Worm (Caenorhabditis elegans) whole organism, L1 larva: ENCODE results near the gene srw-32.

Experiments used
- ceh-8 ChIP-seq: fragments of 200-800 bp; sonication (Bioruptor generic); optimal IDR thresholded peaks from 2 replicates; lab custom pipeline; 2018; ENCODE audit warnings: mild to moderate bottlenecking, missing genetic modification characterization, moderate library complexity, missing compliant biosample characterization
- dpl-1 ChIP-seq, 3 experiments: fragments of 150-350 bp in 2 of 3; sonication (generic microtip) in 1 of 3; optimal IDR thresholded peaks; 2 replicates each; lab custom pipeline; 2014 to 2017; ENCODE audit warnings: missing biosample characterization in 3 of 3, missing genetic modification characterization in 3 of 3, missing genetic modification reagents in 3 of 3
- egl-13 ChIP-seq: sonication (generic microtip); optimal IDR thresholded peaks from 2 replicates; lab custom pipeline; 2016; ENCODE audit warnings: missing genotype, missing genetic modification reagents, missing genetic modification characterization, missing compliant biosample characterization
- elt-3 ChIP-seq, 6 experiments: fragments of 150-350 bp in 1 of 6; sonication (generic microtip); optimal IDR thresholded peaks; 2 replicates each; lab custom pipeline; 2017 to 2018; ENCODE audit warnings: missing biosample characterization in 6 of 6, missing genetic modification characterization in 6 of 6, inconsistent platforms in 1 of 6
- grh-1 ChIP-seq: fragments of 200-800 bp; sonication (Bioruptor generic); IDR thresholded peaks from 2 replicates; pipeline ENCODE4 v1.3.6; 2022; ENCODE audit warnings: missing genetic modification reagents, missing genetic modification characterization, missing compliant biosample characterization
- lsy-2 ChIP-seq, 2 experiments: fragments of 150-350 bp; optimal IDR thresholded peaks; 2 replicates each; lab custom pipeline; 2014; ENCODE audit warnings: missing biosample characterization in 2 of 2, missing genetic modification characterization in 2 of 2
- nhr-12 ChIP-seq: sonication (generic microtip); optimal IDR thresholded peaks from 2 replicates; lab custom pipeline; 2017; ENCODE audit warnings: missing biosample characterization, missing genetic modification characterization
- nhr-237 ChIP-seq: fragments of 150-350 bp; optimal IDR thresholded peaks from 2 replicates; lab custom pipeline; 2014; ENCODE audit warnings: missing biosample characterization, missing genetic modification characterization
- nhr-77 ChIP-seq: fragments of 150-350 bp; optimal IDR thresholded peaks from 2 replicates; lab custom pipeline; 2014; ENCODE audit warnings: missing biosample characterization, missing genetic modification characterization
- skn-1 ChIP-seq: fragments of 150-350 bp; optimal IDR thresholded peaks from 2 replicates; lab custom pipeline; 2014; ENCODE audit warnings: missing biosample characterization, missing genetic modification characterization
- unc-30 ChIP-seq: sonication (generic microtip); optimal IDR thresholded peaks from 2 replicates; lab custom pipeline; 2017; ENCODE audit warnings: missing biosample characterization, missing genetic modification characterization
- zag-1 ChIP-seq: fragments of 150-350 bp; optimal IDR thresholded peaks from 2 replicates; lab custom pipeline; 2014; ENCODE audit warnings: missing biosample characterization, missing genetic modification characterization
- ztf-11 ChIP-seq, 2 experiments: sonication (generic microtip); optimal IDR thresholded peaks; 2 replicates each; lab custom pipeline; 2016 to 2017; ENCODE audit warnings: missing genetic modification characterization in 2 of 2, missing biosample characterization in 1 of 2, missing compliant biosample characterization in 1 of 2

DNA sequence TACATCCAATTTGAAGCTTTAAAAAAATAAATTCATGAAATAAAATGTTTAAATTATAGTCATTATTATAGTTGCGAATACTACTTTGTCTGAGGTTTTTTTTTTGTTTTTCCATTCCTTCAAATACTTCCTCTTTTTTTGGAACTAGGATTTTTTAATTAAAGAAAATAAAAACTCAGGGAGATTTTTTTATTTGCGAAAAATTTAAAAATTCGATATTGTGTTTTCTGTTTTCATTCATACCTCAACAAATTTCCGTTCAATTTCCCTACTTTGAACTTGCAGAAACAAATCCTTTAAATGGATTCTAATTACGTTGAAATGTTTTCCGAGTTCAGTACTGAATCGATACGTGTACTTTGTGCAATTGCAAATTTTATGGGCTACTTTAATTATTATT is at the start of gene srw-32:
- TF ChIP-seq nhr-77 (tag; lab: Kevin White, UChicago) (no peak), nhr-12 (tag; lab: Kevin White, UChicago) (no peak), dpl-1 (GFP tag; optimal IDR thresholded peaks at IDR 0.05; lab: Kevin White, UChicago) (no peak), ztf-11 (tag; optimal IDR thresholded peaks at IDR 0.05; lab: Kevin White, UChicago) (no peak), elt-3 (tag; optimal IDR thresholded peaks at IDR 0.05; lab: Kevin White, UChicago) (no peak), ceh-8 (GFP tag; lab: Kevin White, UChicago) (no peak), nhr-237 (no peak), skn-1 (no peak), egl-13 (tag; lab: Kevin White, UChicago) (no peak), unc-30 (no peak), grh-1 (GFP tag; lab: Robert Waterston, UW) (no peak), zag-1 (tag; lab: Kevin White, UChicago) (no peak), lsy-2 (tag; optimal IDR thresholded peaks at IDR 0.05; lab: Kevin White, UChicago) (no peak)
